Fruit fly (Drosophila melanogaster): ENCODE measurements around the gene Pmvk.

The Pmvk gene

dm6 chr2L:19576299-19576971 lies 3.7 kb downstream of the Pmvk start (continued):
- TF ChIP-seq nerfin-2 (GFP tag; IDR thresholded peaks at IDR 0.05; ENCODE audit: partially characterized antibody): peak; percentile 39; the same call in 1 of the 2 replicates
- TF ChIP-seq Rx (GFP tag; IDR thresholded peaks at IDR 0.05): no peak
- TF ChIP-seq CG12744 (GFP tag; optimal IDR thresholded peaks at IDR 0.05): no peak
- TF ChIP-seq CG2116 (GFP tag; optimal IDR thresholded peaks at IDR 0.05): peak; percentile 9
- no peak for TF ChIP-seq MESR4 (GFP tag; optimal IDR thresholded peaks at IDR 0.05)
- TF ChIP-seq CG12942 (GFP tag; optimal IDR thresholded peaks at IDR 0.05): no peak
- no peak for TF ChIP-seq CG4707 (GFP tag; optimal IDR thresholded peaks at IDR 0.05)
- no peak for TF ChIP-seq Dref (GFP tag; IDR thresholded peaks at IDR 0.05)
- TF ChIP-seq Stat92E (GFP tag; optimal IDR thresholded peaks at IDR 0.05): peak in 1 of 3 experiments; percentile 93
- TF ChIP-seq CG6689 (GFP tag; IDR thresholded peaks at IDR 0.05): no peak
- TF ChIP-seq ind (GFP tag; optimal IDR thresholded peaks at IDR 0.05): no peak
- no peak for TF ChIP-seq CG8089 (GFP tag; optimal IDR thresholded peaks at IDR 0.05)
- no peak for TF ChIP-seq Usf (GFP tag; optimal IDR thresholded peaks at IDR 0.05)
- TF ChIP-seq Six4 (GFP tag; optimal IDR thresholded peaks at IDR 0.05): no peak
- peak; percentile 81 for TF ChIP-seq cg (GFP tag; optimal IDR thresholded peaks at IDR 0.05)
- no peak for TF ChIP-seq pita (GFP tag; optimal IDR thresholded peaks at IDR 0.05)
- TF ChIP-seq chinmo (GFP tag; IDR thresholded peaks at IDR 0.05; ENCODE audit: partially characterized antibody): no peak
- TF ChIP-seq Ets65A (GFP tag): no peak
- no peak for TF ChIP-seq CG30403 (GFP tag; optimal IDR thresholded peaks at IDR 0.05)
- TF ChIP-seq cas (GFP tag; IDR thresholded peaks at IDR 0.05): no peak
- no peak for TF ChIP-seq CG6272 (GFP tag; IDR thresholded peaks at IDR 0.05)
- no peak for TF ChIP-seq slp2 (GFP tag; optimal IDR thresholded peaks at IDR 0.05)
- no peak for TF ChIP-seq crol (GFP tag; IDR thresholded peaks at IDR 0.05)
- no peak for TF ChIP-seq Hey (tag; optimal IDR thresholded peaks at IDR 0.05)
- TF ChIP-seq CG8478 (optimal IDR thresholded peaks at IDR 0.05): peak; percentile 42
- peak; percentile 10 for TF ChIP-seq pnt (GFP tag; optimal IDR thresholded peaks at IDR 0.05)
- TF ChIP-seq CG4360 (GFP tag; IDR thresholded peaks at IDR 0.05): no peak
- no peak for TF ChIP-seq grau (tag; optimal IDR thresholded peaks at IDR 0.05)
- TF ChIP-seq Poxn (GFP tag; IDR thresholded peaks at IDR 0.05): no peak
- no peak for TF ChIP-seq onecut (GFP tag; IDR thresholded peaks at IDR 0.05)
- TF ChIP-seq kay (GFP tag; optimal IDR thresholded peaks at IDR 0.05): no peak
- no peak for TF ChIP-seq CG9876 (GFP tag; optimal IDR thresholded peaks at IDR 0.05)
- TF ChIP-seq chn (GFP tag; optimal IDR thresholded peaks at IDR 0.05): no peak
- TF ChIP-seq CG7839 (tag; optimal IDR thresholded peaks at IDR 0.05): no peak
- no peak for TF ChIP-seq gfzf (GFP tag; optimal IDR thresholded peaks at IDR 0.05)
- no peak for TF ChIP-seq tio (GFP tag; optimal IDR thresholded peaks at IDR 0.05)
- TF ChIP-seq B-H1 (GFP tag; IDR thresholded peaks at IDR 0.05): no peak
- TF ChIP-seq oc (tag; optimal IDR thresholded peaks at IDR 0.05): no peak
- TF ChIP-seq Lpt (GFP tag; optimal IDR thresholded peaks at IDR 0.05): no peak
- peak; percentile 21 for TF ChIP-seq Sox100B (GFP tag; optimal IDR thresholded peaks at IDR 0.05)
- TF ChIP-seq org-1 (GFP tag; optimal IDR thresholded peaks at IDR 0.05): no peak
- no peak for TF ChIP-seq Meics (GFP tag; optimal IDR thresholded peaks at IDR 0.05)

Measured in whole organism, embryonic.